Worm (Caenorhabditis elegans): ENCODE data around the gene sri-21.
"Not testable (repeated sequence)": the region's sequence is repeated elsewhere in the genome, so short reads cannot be mapped to it uniquely, and the experiment has no call there.

ce11 chrV:3564335-3564734 lies 14.7 kb downstream of the sri-21 start, which contains the start of gene T24A6.17:
- not testable (repeated sequence) for TF ChIP-seq unc-39 (tag; optimal IDR thresholded peaks at IDR 0.05); unc-62 (GFP tag; optimal IDR thresholded peaks at IDR 0.05); nhr-76 (tag; optimal IDR thresholded peaks at IDR 0.05); elt-1 (tag; optimal IDR thresholded peaks at IDR 0.05; ENCODE audit: borderline replicate concordance, insufficient read depth); unc-120 (tag; optimal IDR thresholded peaks at IDR 0.05; ENCODE audit: poor library complexity, severe bottlenecking)
